Worm (Caenorhabditis elegans): ENCODE results near the gene F59A7.12.

DNA sequence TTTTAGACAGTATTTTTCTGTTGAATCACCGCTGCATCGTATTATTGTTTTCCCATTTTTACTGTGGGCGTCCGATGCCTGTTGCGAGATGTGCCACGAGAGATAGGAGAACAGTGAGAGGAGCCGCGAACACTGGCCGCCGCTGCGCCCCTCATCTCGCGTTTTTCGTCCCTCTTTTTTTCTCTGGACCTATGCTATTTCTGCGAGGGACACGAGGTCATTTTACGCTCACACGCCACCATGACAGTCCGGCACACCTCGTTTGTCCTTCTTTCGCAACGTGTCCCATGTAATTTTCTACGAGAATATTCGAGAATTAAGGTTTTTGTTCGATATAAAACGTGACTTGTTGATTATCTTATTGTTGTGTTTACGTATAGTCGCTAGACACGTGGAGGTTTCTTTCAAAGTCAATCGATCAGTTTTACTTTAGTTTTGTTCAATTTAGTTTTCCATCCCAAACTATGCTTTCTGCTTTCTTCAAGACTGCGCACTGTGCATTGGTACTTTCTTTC is 38.1 kb downstream of the F59A7.12 start, which contains the start of gene lbp-9:
- no peak for TF ChIP-seq unc-62 (GFP tag; optimal IDR thresholded peaks at IDR 0.05 in 1 of 2)
- TF ChIP-seq unc-62 (tag; optimal IDR thresholded peaks at IDR 0.05): no peak
- TF ChIP-seq lin-15B (tag; optimal IDR thresholded peaks at IDR 0.05): no peak
- no peak for TF ChIP-seq zfp-3 (GFP tag; conservative IDR thresholded peaks at IDR 0.05)
- TF ChIP-seq nhr-77 (tag; optimal IDR thresholded peaks at IDR 0.05): no peak
- TF ChIP-seq fos-1 (tag; optimal IDR thresholded peaks at IDR 0.05): no peak
- TF ChIP-seq egl-27 (tag; optimal IDR thresholded peaks at IDR 0.05): no peak
- TF ChIP-seq mdl-1 (tag; optimal IDR thresholded peaks at IDR 0.05): peak in 1 of 2 experiments; percentile 88
- TF ChIP-seq F37D6.2 (tag; optimal IDR thresholded peaks at IDR 0.05): no peak
- no peak for TF ChIP-seq snpc-4 (tag; optimal IDR thresholded peaks at IDR 0.05)
- TF ChIP-seq vab-7 (GFP tag; IDR thresholded peaks at IDR 0.05): no peak
- no peak for TF ChIP-seq ceh-62 (tag; optimal IDR thresholded peaks at IDR 0.05)
- no peak for TF ChIP-seq R02D3.7 (tag; optimal IDR thresholded peaks at IDR 0.05)
- peak in 1 of 2 experiments; percentile 47 for TF ChIP-seq lsy-2 (tag; optimal IDR thresholded peaks at IDR 0.05)
- TF ChIP-seq dve-1 (tag; optimal IDR thresholded peaks at IDR 0.05; ENCODE audit: insufficient read depth): peak; percentile 69

All from whole organism, L4 larva.